Worm (Caenorhabditis elegans) whole organism, L4 larva: ENCODE data around the gene idh-1.

Experiments
- D1046.2 ChIP-seq: fragments of 200-800 bp; sonication (Bioruptor generic); IDR thresholded peaks from 2 replicates; pipeline ENCODE4 v1.3.6; 2022; ENCODE audit warnings: missing genetic modification characterization, missing compliant biosample characterization
- Y75B8A.6 ChIP-seq: fragments of 200-800 bp; sonication (Bioruptor generic); IDR thresholded peaks from 2 replicates; pipeline ENCODE4 v1.3.6; 2022; ENCODE audit warnings: missing genetic modification reagents, missing genetic modification characterization, missing compliant biosample characterization
- aha-1 ChIP-seq: fragments of 150-350 bp; peaks from one replicate; lab custom pipeline; 2014; ENCODE audit warnings: missing biosample characterization, missing genetic modification characterization
- ceh-62 ChIP-seq: sonication (generic microtip); optimal IDR thresholded peaks from 2 replicates; lab custom pipeline; 2017; ENCODE audit warnings: missing biosample characterization, missing genetic modification characterization
- ces-1 ChIP-seq: fragments of 150-350 bp; sonication (generic microtip); optimal IDR thresholded peaks from 4 replicates; lab custom pipeline; 2014; ENCODE audit warnings: missing biosample characterization, missing genetic modification reagents, missing genetic modification characterization
- cey-2 ChIP-seq: sonication (generic microtip); optimal IDR thresholded peaks from 3 replicates; lab custom pipeline; 2017; ENCODE audit warnings: missing genetic modification characterization, mild to moderate bottlenecking, missing compliant biosample characterization, antibody characterized with exemption, borderline replicate concordance; ENCODE audit not compliant: insufficient read depth
- daf-16 ChIP-seq, 3 experiments: sonication (generic microtip); optimal IDR thresholded peaks; 2 replicates each; lab custom pipeline; 2016 to 2017; ENCODE audit warnings: missing genetic modification characterization in 3 of 3, missing genetic modification reagents in 3 of 3, mild to moderate bottlenecking in 2 of 3, missing compliant biosample characterization in 2 of 3, missing biosample characterization in 1 of 3, moderate library complexity in 1 of 3
- dmd-8 ChIP-seq: fragments of 200-800 bp; sonication (Bioruptor generic); IDR thresholded peaks from 2 replicates; pipeline ENCODE4 v1.3.6; 2022; ENCODE audit warnings: missing genetic modification characterization, missing compliant biosample characterization
- dpl-1 ChIP-seq: fragments of 150-350 bp; optimal IDR thresholded peaks from 2 replicates; lab custom pipeline; 2014; ENCODE audit warnings: missing biosample characterization, missing genetic modification reagents, missing genetic modification characterization
- fkh-10 ChIP-seq: fragments of 150-350 bp; optimal IDR thresholded peaks from 2 replicates; lab custom pipeline; 2014; ENCODE audit warnings: missing biosample characterization, missing genetic modification reagents, missing genetic modification characterization
- hif-1 ChIP-seq, 2 experiments: sonication (generic microtip); optimal IDR thresholded peaks; 2 replicates each; lab custom pipeline; 2016 to 2017; ENCODE audit warnings: missing compliant biosample characterization in 2 of 2, missing genetic modification characterization in 2 of 2, missing genetic modification reagents in 2 of 2, missing genotype in 2 of 2, mild to moderate bottlenecking in 1 of 2
- hlh-30 ChIP-seq: sonication (generic microtip); optimal IDR thresholded peaks from 2 replicates; lab custom pipeline; 2017; ENCODE audit warnings: antibody characterized with exemption, mild to moderate bottlenecking, missing genetic modification characterization, missing compliant biosample characterization; ENCODE audit not compliant: insufficient read depth
- lin-13 ChIP-seq: fragments of 150-350 bp; optimal IDR thresholded peaks from 2 replicates; lab custom pipeline; 2014; ENCODE audit warnings: missing biosample characterization, missing genetic modification reagents, missing genetic modification characterization
- lir-3 ChIP-seq: sonication (generic microtip); optimal IDR thresholded peaks from 2 replicates; lab custom pipeline; 2016; ENCODE audit warnings: mild to moderate bottlenecking, missing genetic modification characterization, missing compliant biosample characterization
- mdt-29 ChIP-seq: fragments of 200-800 bp; sonication (Bioruptor generic); IDR thresholded peaks from 2 replicates; pipeline ENCODE4 v1.3.6; 2022; ENCODE audit warnings: missing genetic modification reagents, missing genetic modification characterization, missing compliant biosample characterization
- nhr-11 ChIP-seq: fragments of 150-350 bp; optimal IDR thresholded peaks from 2 replicates; lab custom pipeline; 2014; ENCODE audit warnings: missing biosample characterization, missing genetic modification characterization
- nhr-28 ChIP-seq: fragments of 150-350 bp; optimal IDR thresholded peaks from 2 replicates; lab custom pipeline; 2014; ENCODE audit warnings: missing biosample characterization, missing genetic modification characterization
- nhr-41 ChIP-seq: fragments of 200-800 bp; sonication (Bioruptor generic); IDR thresholded peaks from 2 replicates; pipeline ENCODE4 v1.3.6; 2022; ENCODE audit warnings: missing genetic modification reagents, missing genetic modification characterization, missing compliant biosample characterization
- nhr-76 ChIP-seq: fragments of 150-350 bp; optimal IDR thresholded peaks from 2 replicates; lab custom pipeline; 2014; ENCODE audit warnings: missing biosample characterization, missing genetic modification characterization
- spr-1 ChIP-seq: sonication (generic microtip); optimal IDR thresholded peaks from 2 replicates; lab custom pipeline; 2016; ENCODE audit warnings: mild to moderate bottlenecking, missing genetic modification characterization, missing compliant biosample characterization
- tag-97 ChIP-seq: fragments of 200-800 bp; sonication (Bioruptor generic); IDR thresholded peaks from 2 replicates; pipeline ENCODE4 v1.3.6; 2022; ENCODE audit warnings: missing genetic modification characterization, missing compliant biosample characterization
- unc-130 ChIP-seq: sonication (generic microtip); optimal IDR thresholded peaks from 2 replicates; lab custom pipeline; 2016; ENCODE audit warnings: missing genetic modification reagents, missing genetic modification characterization, missing compliant biosample characterization
- unc-62 ChIP-seq, 3 experiments: fragments of 150-350 bp in 1 of 3; sonication (generic microtip); optimal IDR thresholded peaks in 2 of 3; peaks in 1 of 3; 1 replicate in 1 of 3; 2 replicates in 2 of 3; lab custom pipeline; 2014 to 2017; ENCODE audit warnings: missing biosample characterization in 3 of 3, missing genetic modification characterization in 3 of 3, missing genetic modification reagents in 3 of 3, missing genotype in 1 of 3
- vab-7 ChIP-seq: fragments of 200-800 bp; sonication (Bioruptor generic); IDR thresholded peaks from 2 replicates; pipeline ENCODE4 v1.3.6; 2022; ENCODE audit warnings: missing genetic modification reagents, missing genetic modification characterization, missing compliant biosample characterization
- zfp-3 ChIP-seq: fragments of 200-800 bp; sonication (Bioruptor generic); conservative IDR thresholded peaks from 2 replicates; pipeline ENCODE4 v1.3.6; 2022; ENCODE audit warnings: missing genetic modification reagents, missing genetic modification characterization, missing compliant biosample characterization
- ztf-11 ChIP-seq: fragments of 150-350 bp; optimal IDR thresholded peaks from 2 replicates; lab custom pipeline; 2014; ENCODE audit warnings: missing biosample characterization, missing genetic modification characterization

The idh-1 gene

ce11 chrIV:9459224-9459781 lies 18.4 kb upstream of the idh-1 start, which contains the start of gene copb-2 (continued):
- TF ChIP-seq cey-2 (tag; lab: Kevin White, UChicago) (no peak), nhr-41 (GFP tag; lab: Robert Waterston, UW) (no peak), hif-1 (tag; optimal IDR thresholded peaks at IDR 0.05; lab: Kevin White, UChicago) (no peak), unc-130 (GFP tag; lab: Kevin White, UChicago) (no peak), spr-1 (tag; lab: Kevin White, UChicago) (no peak), dpl-1 (peak; percentile 58), lin-13 (GFP tag; lab: Kevin White, UChicago) (peak; percentile 52)

ce11 chrIV:9457400-9457799 lies 16.5 kb upstream of the idh-1 start, which contains the start of gene cutl-17:
TSS of gene cutl-17 (minus strand) at chrIV:9457500.
- TF ChIP-seq vab-7 (GFP tag; lab: Robert Waterston, UW) (no peak), unc-62 (GFP tag; optimal IDR thresholded peaks at IDR 0.05 in 1 of 2; lab: Kevin White, UChicago) (peak in 1 of 2 experiments; percentile 84), unc-62 (tag; optimal IDR thresholded peaks at IDR 0.05; lab: Kevin White, UChicago) (no peak)

ce11 chrIV:9451816-9452215 lies 10.9 kb upstream of the idh-1 start:
- TF ChIP-seq lir-3 (no peak), nhr-76 (tag; lab: Kevin White, UChicago) (no peak), lin-13 (GFP tag; lab: Kevin White, UChicago) (no peak), dmd-8 (no peak), tag-97 (GFP tag; lab: Robert Waterston, UW) (no peak), aha-1 (tag; lab: Kevin White, UChicago) (peak; percentile 95), cey-2 (tag; lab: Kevin White, UChicago) (no peak), Y75B8A.6 (GFP tag; lab: Robert Waterston, UW) (no peak), fkh-10 (GFP tag; lab: Kevin White, UChicago) (no peak)
- TF ChIP-seq, all 104 proteins: peak for 1

DNA sequence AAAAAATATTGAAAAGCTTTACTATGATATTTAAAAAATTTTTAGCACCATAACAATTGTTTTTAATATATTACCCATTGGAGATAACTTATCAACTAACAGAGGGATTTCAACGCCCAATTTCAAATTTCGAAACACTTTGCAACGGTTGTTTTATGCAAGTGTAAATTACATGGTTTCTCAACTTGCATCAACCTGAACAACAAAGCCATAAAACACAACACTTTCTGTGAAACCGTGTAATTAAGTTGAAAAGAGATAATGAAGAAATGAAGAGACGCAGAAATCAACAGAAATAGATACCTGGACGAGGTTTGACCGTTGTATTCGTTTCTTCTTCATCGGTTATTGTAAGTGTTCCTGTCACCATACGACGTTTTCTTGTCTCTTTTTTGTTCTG lies 9.5 kb upstream of the idh-1 start, which contains the start of gene cpin-1:
Gene cpin-1 (plus strand): TSS at position 301 of the 400 bp plus-strand sequence.
- TF ChIP-seq nhr-28, result no peak
- TF ChIP-seq ztf-11 (tag; lab: Kevin White, UChicago), result no peak
- no peak for TF ChIP-seq lir-3
- TF ChIP-seq dpl-1, result no peak
- no peak for TF ChIP-seq D1046.2 (GFP tag; lab: Robert Waterston, UW)
- TF ChIP-seq mdt-29 (GFP tag; lab: Robert Waterston, UW), result no peak

- TF ChIP-seq hlh-30 (tag; lab: Kevin White, UChicago) (peak; percentile 48), daf-16 (GFP tag; optimal IDR thresholded peaks at IDR 0.05; lab: Kevin White, UChicago) (peak in 1 of 2 experiments; percentile 80), daf-16 (tag; optimal IDR thresholded peaks at IDR 0.05; lab: Kevin White, UChicago) (no peak), nhr-11 (peak; percentile 54), ces-1 (GFP tag; lab: Kevin White, UChicago) (no peak), zfp-3 (no peak)
These were observed 6.3 kb upstream of the idh-1 start, which contains the start of gene hsp-12.6 for ce11 chrIV:9447209-9447608. TSS of gene hsp-12.6 (minus strand) at chrIV:9447228.

DNA sequence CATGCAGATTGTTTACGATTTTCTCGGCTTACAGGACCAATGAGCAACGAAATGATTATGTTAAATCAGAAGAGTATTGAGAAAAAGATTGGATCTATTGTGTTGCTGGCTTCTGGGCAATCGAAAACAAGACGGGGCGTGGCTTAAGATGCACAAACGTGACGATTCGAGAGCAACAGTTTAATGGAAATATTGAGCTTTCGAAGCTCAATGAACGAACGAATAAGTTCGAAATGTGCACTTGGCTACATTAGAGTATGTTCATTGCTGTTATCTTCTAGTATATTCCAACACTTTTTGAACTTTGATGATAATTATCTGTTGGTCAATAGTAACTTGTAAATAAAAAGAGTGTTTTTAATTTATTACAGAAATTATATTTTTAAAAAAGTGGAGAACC lies 4.5 kb upstream of the idh-1 start, which contains the start of gene hsp-12.3:
Gene hsp-12.3 (minus strand): TSS at position 101 of the 400 bp plus-strand sequence.
- TF ChIP-seq hif-1 (tag; optimal IDR thresholded peaks at IDR 0.05; lab: Kevin White, UChicago), result peak in 1 of 2 experiments; percentile 1
- no peak for TF ChIP-seq ceh-62
